Fruit fly (Drosophila melanogaster): ENCODE results near the gene CG17075.

CG17075 gene

dm6 chr2L:247845-248473 lies 19.3 kb downstream of the CG17075 start (continued):
- TF ChIP-seq cwo (GFP tag; optimal IDR thresholded peaks at IDR 0.05) (peak; percentile 85), D19A (tag; optimal IDR thresholded peaks at IDR 0.05) (peak; percentile 51), CG13287 (GFP tag; IDR thresholded peaks at IDR 0.05; ENCODE audit: partially characterized antibody) (0 out of 2 replicates have a peak, but pooled peaks have one; percentile 7), sob (GFP tag; IDR thresholded peaks at IDR 0.05) (0 out of 2 replicates have a peak, but pooled peaks have one; percentile 20), slbo (GFP tag; IDR thresholded peaks at IDR 0.05) (peak; percentile 75), CG30431 (GFP tag; optimal IDR thresholded peaks at IDR 0.05) (no peak), CG3838 (GFP tag; optimal IDR thresholded peaks at IDR 0.05) (peak; percentile 13), CG4328 (GFP tag; optimal IDR thresholded peaks at IDR 0.05) (peak; percentile 40), dmrt99B (tag; optimal IDR thresholded peaks at IDR 0.05) (peak; percentile 59), CG2202 (tag; optimal IDR thresholded peaks at IDR 0.05) (no peak), CG18619 (GFP tag; optimal IDR thresholded peaks at IDR 0.05) (peak; percentile 73), lola (GFP tag; optimal IDR thresholded peaks at IDR 0.05) (peak in 1 of 3 experiments; percentile 27), sd (tag; optimal IDR thresholded peaks at IDR 0.05) (peak; percentile 61), D (optimal IDR thresholded peaks at IDR 0.05) (no peak), D (GFP tag; optimal IDR thresholded peaks at IDR 0.05) (no peak), Nf-YA (GFP tag; IDR thresholded peaks at IDR 0.05) (no peak), CG13296 (GFP tag; optimal IDR thresholded peaks at IDR 0.05) (peak; percentile 58), CG13894 (tag; optimal IDR thresholded peaks at IDR 0.05) (peak; percentile 7), Eip74EF (GFP tag; optimal IDR thresholded peaks at IDR 0.05) (peak in 1 of 2 experiments; percentile 10), E2f1 (GFP tag; IDR thresholded peaks at IDR 0.05) (peak; percentile 38; the same call in 1 of the 2 replicates), Abd-B (GFP tag; optimal IDR thresholded peaks at IDR 0.05) (peak; percentile 15), CG11398 (GFP tag; optimal IDR thresholded peaks at IDR 0.05) (no peak), Chrac-16 (GFP tag; optimal IDR thresholded peaks at IDR 0.05) (peak; percentile 36), Bgb (GFP tag; IDR thresholded peaks at IDR 0.05; ENCODE audit: partially characterized antibody) (peak; percentile 42; the same call in 1 of the 2 replicates), org-1 (GFP tag; optimal IDR thresholded peaks at IDR 0.05) (peak; percentile 66), stwl (tag; optimal IDR thresholded peaks at IDR 0.05) (no peak), CG7786 (GFP tag; optimal IDR thresholded peaks at IDR 0.05) (peak; percentile 39), odd (GFP tag; optimal IDR thresholded peaks at IDR 0.05) (peak; percentile 9), HLH54F (GFP tag; optimal IDR thresholded peaks at IDR 0.05) (no peak), Sin3A (optimal IDR thresholded peaks at IDR 0.05) (no peak), CG18476 (GFP tag; optimal IDR thresholded peaks at IDR 0.05) (no peak), Hr51 (GFP tag; optimal IDR thresholded peaks at IDR 0.05) (peak; percentile 40 to 58), cg (GFP tag; optimal IDR thresholded peaks at IDR 0.05) (peak; percentile 56), CG14710 (tag; optimal IDR thresholded peaks at IDR 0.05) (peak; percentile 12), Adf1 (GFP tag; IDR thresholded peaks at IDR 0.05) (peak; percentile 80), Hr3 (GFP tag; optimal IDR thresholded peaks at IDR 0.05) (peak; percentile 33), onecut (GFP tag; IDR thresholded peaks at IDR 0.05) (no peak), Fer3 (tag; optimal IDR thresholded peaks at IDR 0.05) (peak; percentile 46), Jarid2 (GFP tag; optimal IDR thresholded peaks at IDR 0.05) (no peak), trem (tag; optimal IDR thresholded peaks at IDR 0.05) (peak; percentile 60), Pdp1 (GFP tag; optimal IDR thresholded peaks at IDR 0.05) (no peak), mam (GFP tag; optimal IDR thresholded peaks at IDR 0.05) (peak; percentile 33), CG3281 (GFP tag; optimal IDR thresholded peaks at IDR 0.05) (peak; percentile 86), CG12155 (GFP tag; optimal IDR thresholded peaks at IDR 0.05) (peak; percentile 99), Deaf1 (tag; optimal IDR thresholded peaks at IDR 0.05) (peak; percentile 45), emc (GFP tag; optimal IDR thresholded peaks at IDR 0.05) (no peak), CG17802 (tag; optimal IDR thresholded peaks at IDR 0.05) (no peak), chinmo (GFP tag; IDR thresholded peaks at IDR 0.05; ENCODE audit: partially characterized antibody) (peak; percentile 91; the same call in 3 of the 4 replicates)
